Worm (Caenorhabditis elegans): Measurements from ENCODE around the gene bcl-7.

DNA sequence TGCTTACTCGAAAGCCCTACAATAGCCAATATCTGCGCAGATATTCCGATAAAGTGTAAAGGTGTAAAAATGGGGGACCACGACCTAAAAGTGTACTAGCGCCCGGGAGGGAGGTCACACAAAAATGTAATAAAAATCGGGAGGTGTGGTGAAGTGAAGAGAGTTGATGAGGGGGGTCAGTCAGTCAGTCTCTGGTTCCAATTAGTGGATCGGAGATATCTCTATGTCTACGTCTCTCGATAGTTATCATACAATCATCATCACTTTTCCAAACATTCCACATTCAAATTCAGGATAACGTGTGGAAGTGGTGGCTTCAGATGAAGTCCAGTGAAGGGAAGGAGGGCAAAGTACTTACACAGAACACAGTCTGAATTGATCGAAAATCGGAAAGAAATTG is 50.1 kb downstream of the bcl-7 start:
- TF ChIP-seq lsl-1 (GFP tag; optimal IDR thresholded peaks at IDR 0.05): no peak
- no peak for TF ChIP-seq mel-28 (tag; optimal IDR thresholded peaks at IDR 0.05; ENCODE audit: borderline replicate concordance)
- TF ChIP-seq mes-4 (tag; optimal IDR thresholded peaks at IDR 0.05): no peak
- no peak for TF ChIP-seq snpc-3.4 (tag; optimal IDR thresholded peaks at IDR 0.05)
- no peak for TF ChIP-seq ceh-58 (GFP tag; IDR thresholded peaks at IDR 0.05)
- no peak for TF ChIP-seq unc-130 (GFP tag; optimal IDR thresholded peaks at IDR 0.05)
